Worm (Caenorhabditis elegans) whole organism, L1 larva: ENCODE results near the gene ugt-58.

Source experiments
- ets-5 ChIP-seq: fragments of 200-800 bp; sonication (Bioruptor generic); IDR thresholded peaks from 2 replicates; pipeline ENCODE4 v1.3.6; 2022; ENCODE audit warnings: missing genetic modification characterization, missing compliant biosample characterization
- fkh-10 ChIP-seq: sonication (generic microtip); optimal IDR thresholded peaks from 2 replicates; lab custom pipeline; 2017; ENCODE audit warnings: missing biosample characterization, missing genetic modification reagents, missing genetic modification characterization
- lin-35 ChIP-seq, 2 experiments: fragments of 150-350 bp; optimal IDR thresholded peaks; 2 replicates each; lab custom pipeline; 2014; ENCODE audit warnings: missing biosample characterization in 2 of 2, missing genetic modification characterization in 2 of 2, missing genetic modification reagents in 2 of 2
- mef-2 ChIP-seq: fragments of 150-350 bp; optimal IDR thresholded peaks from 2 replicates; lab custom pipeline; 2014; ENCODE audit warnings: missing biosample characterization, missing genetic modification characterization
- nhr-20 ChIP-seq: sonication (generic microtip); optimal IDR thresholded peaks from 2 replicates; lab custom pipeline; 2016; ENCODE audit warnings: mild to moderate bottlenecking, missing genetic modification characterization, missing compliant biosample characterization
- nhr-77 ChIP-seq: fragments of 150-350 bp; optimal IDR thresholded peaks from 2 replicates; lab custom pipeline; 2014; ENCODE audit warnings: missing biosample characterization, missing genetic modification characterization
- nhr-90 ChIP-seq: sonication (generic microtip); optimal IDR thresholded peaks from 2 replicates; lab custom pipeline; 2016; ENCODE audit warnings: mild to moderate bottlenecking, missing genetic modification characterization, missing compliant biosample characterization; ENCODE audit not compliant: poor library complexity
- pqm-1 ChIP-seq: sonication (generic microtip); optimal IDR thresholded peaks from 3 replicates; lab custom pipeline; 2017; ENCODE audit warnings: missing biosample characterization, missing genetic modification characterization
- unc-62 ChIP-seq: fragments of 150-350 bp; optimal IDR thresholded peaks from 2 replicates; lab custom pipeline; 2014; ENCODE audit warnings: missing biosample characterization, missing genetic modification reagents, missing genetic modification characterization

- TF ChIP-seq nhr-77 (tag; lab: Kevin White, UChicago) (no peak), unc-62 (GFP tag; lab: Kevin White, UChicago) (no peak), fkh-10 (no peak), nhr-90 (tag; lab: Kevin White, UChicago) (no peak), ets-5 (no peak), lin-35 (GFP tag; optimal IDR thresholded peaks at IDR 0.05; lab: Kevin White, UChicago) (no peak), pqm-1 (no peak), nhr-20 (no peak), mef-2 (no peak)
Observed at ce11 chrII:9550718-9551117, 35.9 kb downstream of the ugt-58 start, which contains the start of gene sra-6.
